Worm (Caenorhabditis elegans) whole organism, young adult: ENCODE measurements around the gene ogdh-1.

Experiments used
- B0035.1 ChIP-seq: sonication (generic microtip); optimal IDR thresholded peaks from 2 replicates; lab custom pipeline; 2016; ENCODE audit warnings: missing genetic modification characterization, mild to moderate bottlenecking, missing compliant biosample characterization, missing genotype, missing genetic modification reagents
- D2030.7 ChIP-seq: fragments of 200-800 bp; sonication (Bioruptor generic); IDR thresholded peaks from 2 replicates; pipeline ENCODE4 v1.3.6; 2022; ENCODE audit warnings: missing genetic modification reagents, missing genetic modification characterization, missing compliant biosample characterization
- F23B12.7 ChIP-seq: sonication (generic microtip); optimal IDR thresholded peaks from 2 replicates; lab custom pipeline; 2017; ENCODE audit warnings: missing genetic modification characterization, mild to moderate bottlenecking, missing compliant biosample characterization, antibody characterized with exemption, moderate library complexity; ENCODE audit not compliant: insufficient read depth
- F49E8.2 ChIP-seq: sonication (generic microtip); optimal IDR thresholded peaks from 3 replicates; lab custom pipeline; 2017; ENCODE audit warnings: missing genetic modification characterization, mild to moderate bottlenecking, missing compliant biosample characterization, antibody characterized with exemption, moderate library complexity; ENCODE audit not compliant: insufficient read depth
- F55B11.4 ChIP-seq: sonication (generic microtip); optimal IDR thresholded peaks from 2 replicates; lab custom pipeline; 2016; ENCODE audit warnings: missing compliant biosample characterization, missing genetic modification characterization, borderline replicate concordance; ENCODE audit not compliant: insufficient read depth
- K11D2.4 ChIP-seq: fragments of 200-800 bp; sonication (Bioruptor generic); IDR thresholded peaks from 2 replicates; pipeline ENCODE4 v1.3.6; 2022; ENCODE audit warnings: missing genetic modification reagents, missing genetic modification characterization, missing compliant biosample characterization
- T26A5.8 ChIP-seq: sonication (generic microtip); optimal IDR thresholded peaks from 2 replicates; lab custom pipeline; 2016; ENCODE audit warnings: missing genetic modification characterization, missing compliant biosample characterization
- Y67H2A.10 ChIP-seq: fragments of 200-800 bp; sonication (Bioruptor generic); conservative IDR thresholded peaks from 2 replicates; pipeline ENCODE4 v1.3.6; 2022; ENCODE audit warnings: missing genetic modification reagents, missing genetic modification characterization, missing compliant biosample characterization
- Y79H2A.3 ChIP-seq: fragments of 200-800 bp; sonication (Bioruptor generic); conservative IDR thresholded peaks from 2 replicates; pipeline ENCODE4 v1.3.6; 2022; ENCODE audit warnings: missing genetic modification reagents, missing genetic modification characterization, missing compliant biosample characterization
- Y95B8A.8 ChIP-seq: fragments of 200-800 bp; sonication (Bioruptor generic); IDR thresholded peaks from 2 replicates; pipeline ENCODE4 v1.3.6; 2022; ENCODE audit warnings: missing genetic modification reagents, missing genetic modification characterization, missing compliant biosample characterization
- aptf-3 ChIP-seq: fragments of 200-800 bp; sonication (Bioruptor generic); IDR thresholded peaks from 2 replicates; pipeline ENCODE4 v1.3.6; 2022; ENCODE audit warnings: missing genetic modification characterization, missing compliant biosample characterization
- athp-1 ChIP-seq: sonication (generic microtip); optimal IDR thresholded peaks from 2 replicates; lab custom pipeline; 2017; ENCODE audit warnings: mild to moderate bottlenecking, missing genetic modification characterization, missing compliant biosample characterization
- attf-6 ChIP-seq: fragments of 200-800 bp; sonication (Bioruptor generic); IDR thresholded peaks from 2 replicates; pipeline ENCODE4 v1.3.6; 2022; ENCODE audit warnings: missing genetic modification reagents, missing genetic modification characterization, missing compliant biosample characterization
- bed-1 ChIP-seq: fragments of 200-800 bp; sonication (Bioruptor generic); IDR thresholded peaks from 2 replicates; pipeline ENCODE4 v1.3.6; 2022; ENCODE audit warnings: missing genetic modification reagents, missing genetic modification characterization, missing compliant biosample characterization
- bed-2 ChIP-seq: fragments of 200-800 bp; sonication (Bioruptor generic); IDR thresholded peaks from 2 replicates; pipeline ENCODE4 v1.3.6; 2022; ENCODE audit warnings: missing genetic modification reagents, missing genetic modification characterization, missing compliant biosample characterization
- ccch-3 ChIP-seq: fragments of 200-800 bp; sonication (Bioruptor generic); optimal IDR thresholded peaks from 2 replicates; lab custom pipeline; 2018; ENCODE audit warnings: mild to moderate bottlenecking, missing genetic modification characterization, missing compliant biosample characterization
- ceh-100 ChIP-seq: fragments of 200-800 bp; sonication (Bioruptor generic); IDR thresholded peaks from 2 replicates; pipeline ENCODE4 v1.3.6; 2022; ENCODE audit warnings: missing genetic modification reagents, missing genetic modification characterization, missing compliant biosample characterization
- ceh-27 ChIP-seq: fragments of 200-800 bp; sonication (Bioruptor generic); optimal IDR thresholded peaks from 2 replicates; lab custom pipeline; 2018; ENCODE audit warnings: mild to moderate bottlenecking, missing genetic modification characterization, moderate library complexity, missing compliant biosample characterization
- ceh-58 ChIP-seq: fragments of 200-800 bp; sonication (Bioruptor generic); IDR thresholded peaks from 2 replicates; pipeline ENCODE4 v1.3.6; 2022; ENCODE audit warnings: missing genetic modification characterization, missing compliant biosample characterization
- ceh-91 ChIP-seq: fragments of 200-800 bp; sonication (Bioruptor generic); IDR thresholded peaks from 2 replicates; pipeline ENCODE4 v1.3.6; 2022; ENCODE audit warnings: missing genetic modification reagents, missing genetic modification characterization, missing compliant biosample characterization
- die-1 ChIP-seq: sonication (generic microtip); optimal IDR thresholded peaks from 2 replicates; lab custom pipeline; 2016; ENCODE audit warnings: missing genotype, mild to moderate bottlenecking, missing genetic modification characterization, missing compliant biosample characterization
- efl-1 ChIP-seq: fragments of 150-350 bp; optimal IDR thresholded peaks from 2 replicates; lab custom pipeline; 2014; ENCODE audit warnings: missing biosample characterization, missing genetic modification reagents, missing genetic modification characterization
- egrh-3 ChIP-seq: fragments of 200-800 bp; sonication (Bioruptor generic); IDR thresholded peaks from 2 replicates; pipeline ENCODE4 v1.3.6; 2022; ENCODE audit warnings: missing genetic modification reagents, missing genetic modification characterization, missing compliant biosample characterization
- hlh-26 ChIP-seq: fragments of 200-800 bp; sonication (Bioruptor generic); conservative IDR thresholded peaks from 2 replicates; pipeline ENCODE4 v1.3.6; 2022; ENCODE audit warnings: missing genetic modification reagents, missing genetic modification characterization, missing compliant biosample characterization
- hmg-1.2 ChIP-seq: fragments of 200-800 bp; sonication (Bioruptor generic); IDR thresholded peaks from 2 replicates; pipeline ENCODE4 v1.3.6; 2022; ENCODE audit warnings: missing genetic modification reagents, missing genetic modification characterization, missing compliant biosample characterization
- hmg-20 ChIP-seq: fragments of 200-800 bp; sonication (Bioruptor generic); IDR thresholded peaks from 2 replicates; pipeline ENCODE4 v1.3.6; 2022; ENCODE audit warnings: missing genetic modification reagents, missing genetic modification characterization, missing compliant biosample characterization
- lin-26 ChIP-seq: fragments of 200-800 bp; sonication (Bioruptor generic); IDR thresholded peaks from 2 replicates; pipeline ENCODE4 v1.3.6; 2022; ENCODE audit warnings: missing genetic modification reagents, missing genetic modification characterization, missing compliant biosample characterization
- lin-54 ChIP-seq: fragments of 200-800 bp; sonication (Bioruptor generic); optimal IDR thresholded peaks from 2 replicates; lab custom pipeline; 2018; ENCODE audit warnings: mild to moderate bottlenecking, missing genetic modification characterization, missing compliant biosample characterization
- lsl-1 ChIP-seq: fragments of 200-800 bp; sonication (Bioruptor generic); optimal IDR thresholded peaks from 2 replicates; lab custom pipeline; 2018; ENCODE audit warnings: mild to moderate bottlenecking, missing genetic modification characterization, moderate library complexity, missing compliant biosample characterization
- lsy-27 ChIP-seq: sonication (generic microtip); optimal IDR thresholded peaks from 2 replicates; lab custom pipeline; 2017; ENCODE audit warnings: missing genetic modification characterization, mild to moderate bottlenecking, missing compliant biosample characterization, antibody characterized with exemption, missing genotype, borderline replicate concordance; ENCODE audit not compliant: insufficient read depth
- madf-10 ChIP-seq: sonication (generic microtip); optimal IDR thresholded peaks from 2 replicates; lab custom pipeline; 2016; ENCODE audit warnings: mild to moderate bottlenecking, missing genetic modification characterization, missing compliant biosample characterization
- madf-8 ChIP-seq: fragments of 200-800 bp; sonication (Bioruptor generic); conservative IDR thresholded peaks from 2 replicates; pipeline ENCODE4 v1.3.6; 2022; ENCODE audit warnings: missing genetic modification reagents, missing genetic modification characterization, missing compliant biosample characterization
- mcd-1 ChIP-seq: fragments of 200-800 bp; sonication (Bioruptor generic); IDR thresholded peaks from 2 replicates; pipeline ENCODE4 v1.3.6; 2022; ENCODE audit warnings: missing genetic modification reagents, missing genetic modification characterization, missing compliant biosample characterization
- mxl-1 ChIP-seq: sonication (generic microtip); optimal IDR thresholded peaks from 2 replicates; lab custom pipeline; 2016; ENCODE audit warnings: missing genetic modification characterization, missing compliant biosample characterization
- nhr-90 ChIP-seq: sonication (generic microtip); optimal IDR thresholded peaks from 2 replicates; lab custom pipeline; 2016; ENCODE audit warnings: missing genotype, mild to moderate bottlenecking, missing genetic modification characterization, missing compliant biosample characterization
- pha-4 ChIP-seq: fragments of 150-350 bp; sonication (generic microtip); optimal IDR thresholded peaks from 2 replicates; lab custom pipeline; 2014; ENCODE audit warnings: missing biosample characterization, missing genetic modification reagents, missing genetic modification characterization
- rcor-1 ChIP-seq: fragments of 200-800 bp; sonication (Bioruptor generic); IDR thresholded peaks from 2 replicates; pipeline ENCODE4 v1.3.6; 2022; ENCODE audit warnings: missing genetic modification reagents, missing genetic modification characterization, missing compliant biosample characterization
- rec-8 ChIP-seq, 2 experiments: sonication (generic microtip); optimal IDR thresholded peaks; 2 replicates each; lab custom pipeline; 2016; ENCODE audit warnings: mild to moderate bottlenecking in 2 of 2, missing genetic modification characterization in 2 of 2, missing genetic modification reagents in 2 of 2, missing genotype in 2 of 2, missing biosample characterization in 1 of 2, missing compliant biosample characterization in 1 of 2, moderate library complexity in 1 of 2
- repo-1 ChIP-seq: sonication (generic microtip); optimal IDR thresholded peaks from 2 replicates; lab custom pipeline; 2017; ENCODE audit warnings: mild to moderate bottlenecking, missing genetic modification characterization, missing compliant biosample characterization
- snpc-1.3 ChIP-seq: sonication (generic microtip); optimal IDR thresholded peaks from 2 replicates; lab custom pipeline; 2017; ENCODE audit warnings: missing genetic modification characterization, mild to moderate bottlenecking, missing compliant biosample characterization, antibody characterized with exemption, moderate library complexity, missing genotype, missing genetic modification reagents; ENCODE audit not compliant: insufficient read depth
- snpc-4 ChIP-seq, 5 experiments: fragments of 150-350 bp in 1 of 5; sonication (generic microtip) in 4 of 5; optimal IDR thresholded peaks; 2 replicates each; lab custom pipeline; 2014 to 2018; ENCODE audit warnings: missing genetic modification characterization in 5 of 5, missing biosample characterization in 3 of 5, antibody characterized with exemption in 2 of 5, mild to moderate bottlenecking in 2 of 5, missing compliant biosample characterization in 2 of 5, missing genotype in 2 of 5, moderate library complexity in 2 of 5, missing genetic modification reagents in 1 of 5
- tbx-9 ChIP-seq: sonication (generic microtip); optimal IDR thresholded peaks from 2 replicates; lab custom pipeline; 2016; ENCODE audit warnings: borderline replicate concordance, missing genetic modification characterization, inconsistent platforms, missing compliant biosample characterization
- unc-130 ChIP-seq: sonication (generic microtip); optimal IDR thresholded peaks from 2 replicates; lab custom pipeline; 2016; ENCODE audit warnings: missing genetic modification reagents, missing genetic modification characterization, missing compliant biosample characterization
- unc-62 ChIP-seq: fragments of 150-350 bp; optimal IDR thresholded peaks from 2 replicates; lab custom pipeline; 2014; ENCODE audit warnings: missing biosample characterization, missing genetic modification reagents, missing genetic modification characterization
- zfh-2 ChIP-seq: fragments of 200-800 bp; sonication (Bioruptor generic); conservative IDR thresholded peaks from 2 replicates; pipeline ENCODE4 v1.3.6; 2022; ENCODE audit warnings: missing genetic modification reagents, missing genetic modification characterization, missing compliant biosample characterization
- ztf-22 ChIP-seq: fragments of 200-800 bp; sonication (Bioruptor generic); optimal IDR thresholded peaks from 2 replicates; lab custom pipeline; 2018; ENCODE audit warnings: mild to moderate bottlenecking, missing genetic modification characterization, moderate library complexity, missing compliant biosample characterization

Gene ogdh-1

DNA sequence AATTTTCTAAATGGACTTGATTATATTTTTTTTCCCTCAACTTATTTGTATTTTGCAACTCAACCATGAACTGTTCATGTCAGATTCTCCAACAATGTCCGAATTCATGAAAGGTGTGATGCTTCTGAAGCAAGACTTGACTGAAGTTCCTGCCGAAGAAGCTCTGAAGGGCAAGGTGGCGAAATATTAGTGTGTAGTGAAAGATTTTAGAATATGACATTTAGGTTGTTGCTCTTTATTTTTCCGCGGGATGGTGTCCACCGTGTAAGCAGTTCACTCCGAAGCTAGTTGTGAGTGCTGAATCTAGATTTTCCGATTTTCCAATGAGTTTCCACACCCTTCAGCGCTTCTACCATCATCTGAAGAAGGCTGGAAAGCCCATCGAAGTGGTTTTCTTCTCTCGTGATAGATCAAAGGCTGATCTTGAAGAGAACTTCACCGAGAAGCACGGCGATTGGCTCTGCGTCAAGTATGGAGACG, 51.4 kb downstream of the ogdh-1 start, which contains the start of gene F29B9.5 (continued):
- TF ChIP-seq Y79H2A.3 (GFP tag; lab: Robert Waterston, UW) (0 out of 2 replicates have a peak, but pooled peaks have one; percentile 32), ceh-100 (0 out of 2 replicates have a peak, but pooled peaks have one; percentile 14), lin-54 (no peak), lin-26 (GFP tag; lab: Robert Waterston, UW) (peak; percentile 62; the same call in 1 of the 2 replicates), unc-62 (GFP tag; lab: Kevin White, UChicago) (no peak), unc-130 (GFP tag; lab: Kevin White, UChicago) (no peak), hmg-1.2 (GFP tag; lab: Robert Waterston, UW) (0 out of 2 replicates have a peak, but pooled peaks have one; percentile 14), T26A5.8 (no peak), ceh-58 (GFP tag; lab: Robert Waterston, UW) (no peak), tbx-9 (tag; lab: Kevin White, UChicago) (no peak), snpc-1.3 (tag; lab: Kevin White, UChicago) (no peak), bed-2 (GFP tag; lab: Robert Waterston, UW) (no peak), F55B11.4 (tag; lab: Kevin White, UChicago) (no peak), mxl-1 (tag; lab: Kevin White, UChicago) (no peak), repo-1 (tag; lab: Kevin White, UChicago) (no peak), lsl-1 (GFP tag; lab: Kevin White, UChicago) (no peak), aptf-3 (GFP tag; lab: Robert Waterston, UW) (0 out of 2 replicates have a peak, but pooled peaks have one; percentile 45), bed-1 (no peak), die-1 (tag; lab: Kevin White, UChicago) (no peak), hmg-20 (GFP tag; lab: Robert Waterston, UW) (no peak), D2030.7 (GFP tag; lab: Robert Waterston, UW) (0 out of 2 replicates have a peak, but pooled peaks have one; percentile 9), nhr-90 (tag; lab: Kevin White, UChicago) (no peak), lsy-27 (tag; lab: Kevin White, UChicago) (no peak), ccch-3 (GFP tag; lab: Kevin White, UChicago) (no peak), rec-8 (tag; optimal IDR thresholded peaks at IDR 0.05; lab: Kevin White, UChicago) (no peak), Y67H2A.10 (no peak), Y95B8A.8 (GFP tag; lab: Robert Waterston, UW) (0 out of 2 replicates have a peak, but pooled peaks have one; percentile 10), efl-1 (GFP tag; lab: Kevin White, UChicago) (no peak), ceh-91 (no peak), B0035.1 (no peak), hlh-26 (GFP tag; lab: Robert Waterston, UW) (no peak), egrh-3 (GFP tag; lab: Robert Waterston, UW) (no peak), snpc-4 (GFP tag; optimal IDR thresholded peaks at IDR 0.05; lab: Kevin White, UChicago) (peak; percentile 2), snpc-4 (tag; optimal IDR thresholded peaks at IDR 0.05; lab: Kevin White, UChicago) (peak in 1 of 4 experiments; percentile 18), rcor-1 (GFP tag; lab: Robert Waterston, UW) (0 out of 2 replicates have a peak, but pooled peaks have one; percentile 19), F23B12.7 (tag; lab: Kevin White, UChicago) (no peak), K11D2.4 (GFP tag; lab: Robert Waterston, UW) (no peak), madf-8 (GFP tag; lab: Robert Waterston, UW) (no peak; the same call in 1 of the 2 replicates), athp-1 (tag; lab: Kevin White, UChicago) (no peak), attf-6 (GFP tag; lab: Robert Waterston, UW) (no peak), mcd-1 (GFP tag; lab: Robert Waterston, UW) (peak; percentile 31; the same call in 1 of the 2 replicates), madf-10 (no peak), zfh-2 (GFP tag; lab: Robert Waterston, UW) (no peak), ceh-27 (no peak), F49E8.2 (tag; lab: Kevin White, UChicago) (peak; percentile 75), ztf-22 (no peak), pha-4 (tag; lab: Kevin White, UChicago) (no peak)
